Worm (Caenorhabditis elegans): ENCODE results near the gene Y55F3AR.2.

The Y55F3AR.2 gene

ce11 chrIV:1110999-1111398, 16.7 kb downstream of the Y55F3AR.2 start:
- TF ChIP-seq attf-5 (GFP tag; optimal IDR thresholded peaks at IDR 0.05) = no peak
- TF ChIP-seq nfya-2 (GFP tag; IDR thresholded peaks at IDR 0.05) = no peak
- no peak for TF ChIP-seq ama-1 (optimal IDR thresholded peaks at IDR 0.05)
- no peak for TF ChIP-seq ama-1 (GFP tag; optimal IDR thresholded peaks at IDR 0.05)
- TF ChIP-seq akir-1 (GFP tag; optimal IDR thresholded peaks at IDR 0.05) = no peak
- no peak for TF ChIP-seq lag-1 (GFP tag; IDR thresholded peaks at IDR 0.05)
- TF ChIP-seq dpff-1 (tag; optimal IDR thresholded peaks at IDR 0.05) = no peak
- no peak for TF ChIP-seq bed-2 (GFP tag; IDR thresholded peaks at IDR 0.05)
- no peak for TF ChIP-seq mcd-1 (GFP tag; IDR thresholded peaks at IDR 0.05)
- no peak for TF ChIP-seq F37B4.10 (GFP tag; IDR thresholded peaks at IDR 0.05)
- no peak for TF ChIP-seq sea-2 (GFP tag; IDR thresholded peaks at IDR 0.05)
- TF ChIP-seq him-1 (tag; optimal IDR thresholded peaks at IDR 0.05) = no peak
- no peak for TF ChIP-seq lir-1 (GFP tag; conservative IDR thresholded peaks at IDR 0.05)
- TF ChIP-seq let-607 (tag; optimal IDR thresholded peaks at IDR 0.05) = no peak
- no peak for TF ChIP-seq somi-1 (GFP tag; optimal IDR thresholded peaks at IDR 0.05)
- no peak for TF ChIP-seq B0019.2 (GFP tag; conservative IDR thresholded peaks at IDR 0.05)

DNA sequence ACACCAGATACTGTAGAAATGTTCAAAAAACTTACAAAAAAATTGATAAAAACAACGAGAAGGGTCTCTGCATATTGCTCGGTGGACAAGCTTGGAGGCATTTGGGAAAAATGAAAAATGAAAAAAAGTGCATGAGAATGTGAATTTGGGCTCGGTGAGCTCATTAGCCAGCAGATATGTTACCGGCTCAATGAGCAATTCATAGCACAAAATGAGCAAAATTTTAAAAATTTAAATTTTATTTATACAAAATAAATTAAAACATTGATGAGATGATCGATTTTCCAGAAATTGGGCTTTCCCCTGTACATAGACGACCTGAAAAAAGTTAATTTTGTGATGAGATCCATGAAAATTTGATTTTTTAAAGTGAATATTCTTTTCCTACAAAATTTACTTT, 19.3 kb downstream of the Y55F3AR.2 start, which contains the start of gene srx-14:
Gene srx-14 (minus strand): TSS at position 101 of the 400 bp plus-strand sequence.
- no peak for TF ChIP-seq Y56A3A.18 (GFP tag; IDR thresholded peaks at IDR 0.05)
- TF ChIP-seq F10E7.11 (tag; optimal IDR thresholded peaks at IDR 0.05) = no peak
- no peak for TF ChIP-seq ztf-28 (GFP tag; IDR thresholded peaks at IDR 0.05)
- no peak for TF ChIP-seq K11D2.4 (GFP tag; IDR thresholded peaks at IDR 0.05)
- TF ChIP-seq attf-3 (GFP tag; conservative IDR thresholded peaks at IDR 0.05) = no peak
- TF ChIP-seq T07F8.4 (tag; optimal IDR thresholded peaks at IDR 0.05) = no peak
- no peak for TF ChIP-seq bed-2 (GFP tag; IDR thresholded peaks at IDR 0.05)
- TF ChIP-seq hlh-26 (GFP tag; conservative IDR thresholded peaks at IDR 0.05) = no peak
- TF ChIP-seq ztf-6 (GFP tag; IDR thresholded peaks at IDR 0.05) = no peak
- TF ChIP-seq attf-6 (GFP tag; IDR thresholded peaks at IDR 0.05) = no peak
- TF ChIP-seq athp-1 (tag; optimal IDR thresholded peaks at IDR 0.05) = no peak
- no peak for TF ChIP-seq F39B2.1 (GFP tag; IDR thresholded peaks at IDR 0.05)
- no peak for TF ChIP-seq lsy-27 (tag; optimal IDR thresholded peaks at IDR 0.05; ENCODE audit: borderline replicate concordance, insufficient read depth)
- no peak for TF ChIP-seq F49E8.2 (tag; optimal IDR thresholded peaks at IDR 0.05; ENCODE audit: insufficient read depth)
- TF ChIP-seq ceh-27 (GFP tag; optimal IDR thresholded peaks at IDR 0.05) = no peak
- TF ChIP-seq madf-8 (GFP tag; conservative IDR thresholded peaks at IDR 0.05) = no peak
- no peak for TF ChIP-seq nfyb-1 (GFP tag; IDR thresholded peaks at IDR 0.05)
- no peak for TF ChIP-seq aptf-3 (GFP tag; IDR thresholded peaks at IDR 0.05)

DNA sequence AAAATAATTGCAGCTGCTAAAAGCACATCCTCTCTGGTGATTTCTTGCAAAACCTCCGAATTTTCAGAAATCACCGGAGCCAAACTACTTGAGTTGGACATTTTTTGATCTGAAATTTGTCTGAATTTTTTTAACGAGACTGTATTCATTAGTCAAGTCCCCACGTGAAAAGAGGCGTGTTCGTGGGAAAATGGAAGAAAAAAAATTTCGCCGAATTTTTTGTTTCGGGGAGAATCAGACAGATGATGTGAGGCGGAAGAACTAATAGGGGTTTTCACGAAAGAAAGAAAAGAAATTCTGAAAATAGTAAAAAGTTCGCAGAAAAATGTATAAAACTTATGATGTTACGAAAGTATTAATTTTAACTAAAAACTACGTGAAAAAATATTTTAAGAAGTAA, 24.2 kb downstream of the Y55F3AR.2 start, which contains the start of gene srx-13:
Gene srx-13 (minus strand): TSS at position 101 of the 400 bp plus-strand sequence.
- no peak for TF ChIP-seq lsl-1 (GFP tag; optimal IDR thresholded peaks at IDR 0.05)
- TF ChIP-seq C06A6.2 (GFP tag; conservative IDR thresholded peaks at IDR 0.05) = no peak
- TF ChIP-seq cebp-1 (GFP tag; IDR thresholded peaks at IDR 0.05) = no peak
- TF ChIP-seq cebp-1 (tag; optimal IDR thresholded peaks at IDR 0.05) = no peak
- no peak for TF ChIP-seq egrh-3 (GFP tag; IDR thresholded peaks at IDR 0.05)
- TF ChIP-seq hmg-1.2 (GFP tag; IDR thresholded peaks at IDR 0.05) = no peak
- TF ChIP-seq die-1 (tag; optimal IDR thresholded peaks at IDR 0.05) = no peak
- no peak for TF ChIP-seq ceh-58 (GFP tag; IDR thresholded peaks at IDR 0.05)
- TF ChIP-seq zfh-2 (GFP tag; conservative IDR thresholded peaks at IDR 0.05) = no peak
- TF ChIP-seq F22D6.2 (tag; optimal IDR thresholded peaks at IDR 0.05) = no peak
- no peak for TF ChIP-seq chd-7 (tag; optimal IDR thresholded peaks at IDR 0.05)
- no peak for TF ChIP-seq rcor-1 (GFP tag; IDR thresholded peaks at IDR 0.05)
- TF ChIP-seq athp-1 (tag; optimal IDR thresholded peaks at IDR 0.05) = no peak
- no peak for TF ChIP-seq ama-1 (optimal IDR thresholded peaks at IDR 0.05)
- no peak for TF ChIP-seq ama-1 (GFP tag; optimal IDR thresholded peaks at IDR 0.05)
- no peak for TF ChIP-seq T26A5.8 (tag; optimal IDR thresholded peaks at IDR 0.05)
- TF ChIP-seq nhr-90 (tag; optimal IDR thresholded peaks at IDR 0.05) = no peak
- no peak for TF ChIP-seq attf-5 (GFP tag; optimal IDR thresholded peaks at IDR 0.05)
- no peak for TF ChIP-seq cebp-2 (GFP tag; IDR thresholded peaks at IDR 0.05)
- no peak for TF ChIP-seq gei-17 (GFP tag; optimal IDR thresholded peaks at IDR 0.05)
